Fruit fly (Drosophila melanogaster) whole organism, pupa: ENCODE measurements around the gene CG6576.

Source experiments
- CG13204 ChIP-seq: fragments of 200-800 bp; sonication (Bioruptor generic); optimal IDR thresholded peaks from 2 replicates; lab custom pipeline; 2018; ENCODE audit warnings: missing biosample characterization, mild to moderate bottlenecking, missing genetic modification characterization, moderate library complexity
- CG15710 ChIP-seq: fragments of 200-800 bp; sonication (Bioruptor generic); optimal IDR thresholded peaks from 2 replicates; lab custom pipeline; 2018; ENCODE audit warnings: missing biosample characterization, mild to moderate bottlenecking, missing genetic modification characterization, moderate library complexity
- CG17806 ChIP-seq: fragments of 200-800 bp; sonication (Bioruptor generic); optimal IDR thresholded peaks from 2 replicates; lab custom pipeline; 2018; ENCODE audit warnings: missing biosample characterization, mild to moderate bottlenecking, missing genetic modification characterization, moderate library complexity
- CG32121 ChIP-seq: fragments of 200-800 bp; sonication (Bioruptor generic); IDR thresholded peaks from 2 replicates; pipeline ENCODE4 v1.3.6; 2022; ENCODE audit warnings: missing biosample characterization, missing genetic modification characterization
- CG8159 ChIP-seq: fragments of 200-800 bp; sonication (Bioruptor generic); optimal IDR thresholded peaks from 3 replicates; lab custom pipeline; 2018; ENCODE audit warnings: missing biosample characterization, mild to moderate bottlenecking, missing genetic modification characterization, moderate library complexity
- CG9948 ChIP-seq: fragments of 200-800 bp; sonication (Bioruptor generic); optimal IDR thresholded peaks from 2 replicates; lab custom pipeline; 2018; ENCODE audit warnings: missing biosample characterization, mild to moderate bottlenecking, missing genetic modification characterization, moderate library complexity
- D1 ChIP-seq: fragments of 200-800 bp; sonication (Bioruptor generic); optimal IDR thresholded peaks from 2 replicates; lab custom pipeline; 2018; ENCODE audit warnings: missing biosample characterization, mild to moderate bottlenecking, missing genetic modification characterization, moderate library complexity
- Ets98B ChIP-seq: fragments of 200-800 bp; sonication (Bioruptor generic); IDR thresholded peaks from 2 replicates; pipeline ENCODE4 v1.3.6; 2022; ENCODE audit warnings: missing biosample characterization, missing genetic modification characterization
- Pif1B ChIP-seq: fragments of 200-800 bp; sonication (Bioruptor generic); optimal IDR thresholded peaks from 3 replicates; lab custom pipeline; 2016; ENCODE audit warnings: missing biosample characterization, missing genetic modification characterization
- Snoo ChIP-seq: fragments of 200-800 bp; sonication (Bioruptor generic); optimal IDR thresholded peaks from 3 replicates; lab custom pipeline; 2017; ENCODE audit warnings: missing biosample characterization, mild to moderate bottlenecking, missing genetic modification characterization, inconsistent platforms
- fd96Ca ChIP-seq: fragments of 200-800 bp; sonication (Bioruptor generic); IDR thresholded peaks from 3 replicates; pipeline ENCODE4 v1.3.6; 2022; ENCODE audit warnings: missing biosample characterization, missing genetic modification characterization
- rn ChIP-seq: fragments of 200-800 bp; sonication (Bioruptor generic); IDR thresholded peaks from 2 replicates; pipeline ENCODE4 v1.3.6; 2022; ENCODE audit warnings: missing biosample characterization, missing genetic modification characterization

- TF ChIP-seq CG9948 (tag; lab: Kevin White, UChicago): no peak
- no peak for TF ChIP-seq CG32121
- TF ChIP-seq Snoo: no peak
- no peak for TF ChIP-seq CG17806
- no peak for TF ChIP-seq CG13204 (GFP tag; lab: Kevin White, UChicago)
- TF ChIP-seq rn (GFP tag; lab: Robert Waterston, UW): no peak
- no peak for TF ChIP-seq CG8159 (tag; lab: Kevin White, UChicago)
- no peak for TF ChIP-seq CG15710 (tag; lab: Kevin White, UChicago)
- TF ChIP-seq fd96Ca: no peak
- no peak for TF ChIP-seq Ets98B (GFP tag; lab: Robert Waterston, UW)
- no peak for TF ChIP-seq Pif1B (GFP tag; lab: Kevin White, UChicago)
- no peak for TF ChIP-seq D1 (tag; lab: Kevin White, UChicago)
Measured at dm6 chr3L:8725252-8725651, 30.5 kb upstream of the CG6576 start.
